Worm (Caenorhabditis elegans): Measurements from ENCODE around the gene K12H6.10.
"Not testable (repeated sequence)": the region's sequence is repeated elsewhere in the genome, so short reads cannot be mapped to it uniquely, and the experiment has no call there.

Gene K12H6.10

ce11 chrII:2829482-2829881, 6.8 kb downstream of the K12H6.10 start:
- TF ChIP-seq him-1 (tag; optimal IDR thresholded peaks at IDR 0.05): no peak
- TF ChIP-seq W03F9.2 (tag; optimal IDR thresholded peaks at IDR 0.05): no peak
- no peak for TF ChIP-seq dao-5 (tag; optimal IDR thresholded peaks at IDR 0.05)

ce11 chrII:2830144-2830543, 7.5 kb downstream of the K12H6.10 start:
- TF ChIP-seq him-1 (tag; optimal IDR thresholded peaks at IDR 0.05) (no peak), dao-5 (tag; optimal IDR thresholded peaks at IDR 0.05) (no peak), W03F9.2 (tag; optimal IDR thresholded peaks at IDR 0.05) (no peak)

- TF ChIP-seq dao-5 (tag; optimal IDR thresholded peaks at IDR 0.05): no peak
- no peak for TF ChIP-seq him-1 (tag; optimal IDR thresholded peaks at IDR 0.05)
- TF ChIP-seq W03F9.2 (tag; optimal IDR thresholded peaks at IDR 0.05): no peak
Measured at ce11 chrII:2831173-2831572, 8.5 kb downstream of the K12H6.10 start, which contains the start of gene K12H6.6. Gene K12H6.6 (minus strand): TSS chrII:2831233.

DNA sequence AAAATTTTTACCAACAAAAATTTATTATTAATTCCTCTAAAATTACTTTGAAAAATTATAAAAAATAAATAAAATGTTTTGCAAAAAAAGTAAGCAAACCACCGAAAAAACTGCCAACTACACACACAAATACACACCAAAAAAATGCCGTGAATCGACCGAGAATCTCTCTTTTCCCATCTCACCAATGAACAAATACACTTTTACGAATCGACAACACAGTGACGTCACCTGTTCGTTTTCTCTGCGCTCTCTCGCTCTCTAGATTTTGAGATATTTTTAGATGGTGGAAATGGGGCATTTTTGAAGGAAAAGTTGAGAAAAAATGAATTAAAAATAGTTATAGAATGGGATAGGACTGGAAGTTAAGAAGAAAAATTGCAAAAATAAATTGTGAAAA, 9.4 kb downstream of the K12H6.10 start:
- TF ChIP-seq him-1 (tag; optimal IDR thresholded peaks at IDR 0.05): no peak
- TF ChIP-seq dao-5 (tag; optimal IDR thresholded peaks at IDR 0.05): no peak
- no peak for TF ChIP-seq W03F9.2 (tag; optimal IDR thresholded peaks at IDR 0.05)

DNA sequence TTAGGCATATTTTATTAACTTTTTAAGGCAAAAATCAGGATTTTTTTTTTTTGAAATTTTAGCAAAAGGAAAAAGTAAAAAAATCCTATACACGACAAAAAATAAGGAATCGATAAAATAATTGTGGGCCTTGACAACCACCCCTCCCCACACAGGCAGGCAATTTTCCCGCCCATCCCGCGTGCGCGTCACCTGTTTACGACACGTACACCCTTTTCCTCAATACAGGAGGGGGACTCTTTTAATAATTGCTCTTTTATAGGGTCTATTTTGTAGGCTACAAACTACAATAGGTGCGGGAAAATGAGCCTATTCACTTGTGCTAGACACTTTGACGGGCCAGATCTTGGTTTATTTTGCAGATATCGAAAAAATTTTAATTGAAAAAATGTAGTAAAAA, 9.9 kb downstream of the K12H6.10 start:
- TF ChIP-seq dao-5 (tag; optimal IDR thresholded peaks at IDR 0.05): no peak
- TF ChIP-seq him-1 (tag; optimal IDR thresholded peaks at IDR 0.05): no peak
- TF ChIP-seq W03F9.2 (tag; optimal IDR thresholded peaks at IDR 0.05): no peak

- no peak for TF ChIP-seq him-1 (tag; optimal IDR thresholded peaks at IDR 0.05)
Measured at ce11 chrII:2834105-2834504, 11.4 kb downstream of the K12H6.10 start.

DNA sequence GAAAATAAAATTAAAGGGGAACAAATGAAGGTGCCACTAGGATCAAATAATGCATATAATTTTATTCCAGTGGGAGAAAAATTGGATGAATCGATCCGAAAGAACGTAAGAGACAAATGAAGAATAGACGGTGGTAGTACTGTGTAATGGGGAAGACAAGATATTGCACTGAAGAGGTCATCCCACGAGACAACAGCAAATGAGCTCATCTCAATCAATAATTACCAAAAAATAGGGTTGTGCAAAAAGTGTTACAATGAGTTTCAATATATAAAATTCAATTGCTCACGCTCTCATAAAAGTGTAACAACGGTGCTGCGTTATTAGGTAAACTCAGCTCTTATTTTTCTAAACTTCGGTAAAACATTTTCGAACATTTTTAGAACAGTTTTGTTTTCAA, 14.2 kb downstream of the K12H6.10 start, which contains the start of gene K12H6.7:
Gene K12H6.7, minus strand, starts transcription at position 101 of the 400 bp plus-strand sequence.
- TF ChIP-seq dao-5 (tag; optimal IDR thresholded peaks at IDR 0.05) (no peak), him-1 (tag; optimal IDR thresholded peaks at IDR 0.05) (no peak), W03F9.2 (tag; optimal IDR thresholded peaks at IDR 0.05) (no peak)

DNA sequence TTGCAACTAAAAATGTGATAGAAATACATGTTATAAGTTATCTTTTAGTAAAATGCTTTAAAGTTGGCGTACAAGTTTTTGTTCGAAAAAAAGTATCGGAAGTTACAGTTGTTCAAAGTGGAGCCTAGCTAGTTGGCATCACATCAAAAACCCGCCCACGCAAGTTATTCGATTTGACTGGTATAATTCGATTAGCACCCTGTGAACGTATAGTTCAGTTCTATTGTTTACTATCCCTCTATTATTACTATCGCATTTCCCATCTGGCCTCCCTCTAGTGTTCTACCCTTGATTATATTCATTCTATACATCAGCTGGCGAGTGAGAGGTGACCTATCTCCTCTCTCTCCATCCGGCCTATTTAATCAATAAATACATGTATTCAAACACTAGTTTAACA, 16.3 kb downstream of the K12H6.10 start, which contains the start of gene Y110A2AL.4:
Gene Y110A2AL.4, plus strand, starts transcription at position 301 of the 400 bp plus-strand sequence.
- not testable (repeated sequence) for TF ChIP-seq him-1, dao-5, W03F9.2 (tag; optimal IDR thresholded peaks at IDR 0.05)

- TF ChIP-seq him-1 (tag; optimal IDR thresholded peaks at IDR 0.05) (no peak), W03F9.2 (tag; optimal IDR thresholded peaks at IDR 0.05) (no peak), dao-5 (tag; optimal IDR thresholded peaks at IDR 0.05) (no peak)
Measured at ce11 chrII:2841529-2841928, 18.9 kb downstream of the K12H6.10 start, which contains the start of gene Y110A2AL.6. Gene Y110A2AL.6 (minus strand): TSS chrII:2841629.

DNA sequence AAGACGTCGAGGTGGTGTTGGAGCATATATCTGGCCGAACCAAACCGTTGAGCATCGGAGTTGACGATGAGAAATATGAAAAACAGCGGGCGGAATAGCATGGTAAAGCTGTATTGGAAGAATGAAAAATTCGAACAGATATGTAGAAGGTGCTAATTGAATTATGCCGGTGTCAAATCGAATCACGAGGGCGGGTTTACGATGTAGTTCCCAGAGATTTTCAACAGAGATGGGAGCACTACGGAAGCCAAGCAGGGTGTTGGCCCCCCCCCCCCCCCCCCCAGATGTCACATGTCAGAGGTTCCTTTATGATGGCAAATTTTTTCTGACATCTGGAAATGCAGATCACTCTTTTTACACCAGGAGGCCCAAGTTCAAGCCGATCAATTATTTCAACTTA, 20.4 kb downstream of the K12H6.10 start, which contains the start of gene Y110A2AL.7:
Gene Y110A2AL.7, minus strand, starts transcription at position 101 of the 400 bp plus-strand sequence.
- TF ChIP-seq him-1 (tag; optimal IDR thresholded peaks at IDR 0.05) (no peak), dao-5 (tag; optimal IDR thresholded peaks at IDR 0.05) (no peak), W03F9.2 (tag; optimal IDR thresholded peaks at IDR 0.05) (no peak)

- TF ChIP-seq dao-5 (tag; optimal IDR thresholded peaks at IDR 0.05) (no peak), him-1 (tag; optimal IDR thresholded peaks at IDR 0.05) (no peak), W03F9.2 (tag; optimal IDR thresholded peaks at IDR 0.05) (no peak)
Measured at ce11 chrII:2845674-2846073, 23.0 kb downstream of the K12H6.10 start.

DNA sequence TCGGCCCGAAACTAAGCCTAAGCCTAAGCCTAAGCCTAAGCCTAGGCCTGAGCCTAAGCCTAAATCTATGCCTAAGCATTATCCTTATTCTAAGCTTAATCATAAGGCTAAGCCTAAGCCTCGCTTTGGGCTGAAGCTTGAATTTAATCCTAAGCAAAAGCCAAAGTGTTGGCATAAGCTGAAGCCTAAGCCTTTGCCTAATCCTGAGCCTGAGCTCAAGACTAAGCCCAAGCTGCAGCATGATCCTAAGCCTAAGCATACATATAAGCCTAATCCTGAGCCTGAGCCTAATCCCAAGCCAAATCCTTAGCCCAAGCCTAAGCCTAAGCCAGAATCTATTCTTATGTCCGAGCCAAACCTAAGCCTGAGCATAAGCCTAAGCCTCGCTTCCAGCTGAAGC, 23.9 kb downstream of the K12H6.10 start:
- no peak for TF ChIP-seq dao-5 (tag; optimal IDR thresholded peaks at IDR 0.05)
- no peak for TF ChIP-seq him-1 (tag; optimal IDR thresholded peaks at IDR 0.05)
- no peak for TF ChIP-seq W03F9.2 (tag; optimal IDR thresholded peaks at IDR 0.05)

DNA sequence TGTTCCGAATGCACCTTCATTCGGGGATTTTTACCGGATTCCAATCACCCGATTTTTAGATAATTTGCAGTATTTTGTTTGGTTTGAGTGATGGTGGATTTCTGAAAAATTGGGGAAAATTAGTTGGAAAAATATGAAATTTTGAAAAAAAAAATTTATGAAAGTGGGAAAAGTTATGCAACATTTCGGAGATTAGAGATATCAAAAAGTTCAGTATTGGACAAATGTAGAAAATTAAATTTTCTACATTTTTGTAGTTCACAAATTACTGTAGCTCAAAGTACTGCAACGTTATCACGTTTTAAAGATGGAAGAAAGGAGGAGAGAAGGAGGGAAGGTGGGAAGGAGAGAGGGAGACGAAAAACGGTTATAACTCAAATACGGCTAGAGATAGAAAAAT, 29.8 kb downstream of the K12H6.10 start, which contains the start of gene ptc-3:
Gene ptc-3, minus strand, starts transcription at position 101 of the 400 bp plus-strand sequence.
- TF ChIP-seq him-1 (tag; optimal IDR thresholded peaks at IDR 0.05) (no peak), W03F9.2 (tag; optimal IDR thresholded peaks at IDR 0.05) (no peak), dao-5 (tag; optimal IDR thresholded peaks at IDR 0.05) (no peak)

DNA sequence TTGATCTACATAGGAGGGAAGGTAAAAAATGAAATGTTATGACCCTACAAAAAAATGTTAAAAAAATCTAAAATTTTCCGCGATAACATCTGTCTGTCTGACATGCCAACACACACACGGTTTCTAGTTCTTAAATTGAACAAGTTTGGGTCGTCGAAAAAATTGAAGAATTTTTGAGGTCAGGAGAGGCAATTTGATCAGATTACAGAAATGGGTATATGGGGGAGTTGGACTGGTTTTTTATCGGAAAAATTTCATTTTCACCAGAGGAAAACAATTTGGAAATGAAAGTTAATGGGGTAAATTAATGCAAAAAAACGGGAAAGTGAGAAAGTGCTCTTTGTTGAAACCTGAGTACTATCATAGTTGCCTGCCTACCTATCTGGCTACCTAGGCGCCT, 31.1 kb downstream of the K12H6.10 start:
- TF ChIP-seq W03F9.2 (tag; optimal IDR thresholded peaks at IDR 0.05): no peak
- TF ChIP-seq dao-5 (tag; optimal IDR thresholded peaks at IDR 0.05): no peak
- TF ChIP-seq him-1 (tag; optimal IDR thresholded peaks at IDR 0.05): no peak

DNA sequence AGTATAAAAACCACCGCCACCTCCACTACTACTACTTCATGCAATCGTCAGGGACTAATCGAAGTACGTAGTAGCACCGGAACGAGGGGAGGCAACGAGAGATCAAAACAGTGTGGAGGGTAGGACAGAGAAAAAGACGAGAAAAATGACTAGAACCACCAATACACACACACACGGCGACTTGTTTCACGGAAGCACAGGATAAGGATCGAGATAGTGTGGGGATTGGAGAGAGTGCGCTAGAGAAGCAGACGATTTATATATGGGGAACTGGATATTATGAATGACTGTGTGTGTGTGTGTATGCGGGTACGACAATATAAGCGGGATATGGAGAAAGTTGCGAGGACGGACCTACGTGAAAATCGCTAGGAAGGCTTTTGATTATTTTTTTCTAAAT, 32.1 kb downstream of the K12H6.10 start:
- no peak for TF ChIP-seq W03F9.2 (tag; optimal IDR thresholded peaks at IDR 0.05)
